Worm (Caenorhabditis elegans) whole organism, L4 larva: ENCODE data around the gene nasp-1.
"Not testable (repeated sequence)": the region's sequence is repeated elsewhere in the genome, so short reads cannot be mapped to it uniquely, and the experiment has no call there.

Experiments
- F37D6.2 ChIP-seq: sonication (generic microtip); optimal IDR thresholded peaks from 2 replicates; lab custom pipeline; 2016; ENCODE audit warnings: mild to moderate bottlenecking, missing genetic modification characterization, missing compliant biosample characterization
- F49E8.2 ChIP-seq: sonication (generic microtip); optimal IDR thresholded peaks from 2 replicates; lab custom pipeline; 2016; ENCODE audit warnings: missing compliant biosample characterization, mild to moderate bottlenecking, missing genetic modification characterization, borderline replicate concordance
- T20F7.1 ChIP-seq: fragments of 200-800 bp; sonication (Bioruptor generic); optimal IDR thresholded peaks from 2 replicates; lab custom pipeline; 2018; ENCODE audit warnings: mild to moderate bottlenecking, missing genetic modification characterization, missing compliant biosample characterization
- Y48G9A.11 ChIP-seq: fragments of 200-800 bp; sonication (Bioruptor generic); IDR thresholded peaks from 2 replicates; pipeline ENCODE4 v1.3.6; 2022; ENCODE audit warnings: missing genetic modification reagents, missing genetic modification characterization, missing compliant biosample characterization
- ZK546.5 ChIP-seq, 2 experiments: sonication (generic microtip); optimal IDR thresholded peaks; 2 replicates each; lab custom pipeline; 2017; ENCODE audit warnings: missing biosample characterization in 2 of 2, missing genetic modification characterization in 2 of 2
- aha-1 ChIP-seq: fragments of 150-350 bp; peaks from one replicate; lab custom pipeline; 2014; ENCODE audit warnings: missing biosample characterization, missing genetic modification characterization
- aly-2 ChIP-seq: sonication (generic microtip); optimal IDR thresholded peaks from 2 replicates; lab custom pipeline; 2018; ENCODE audit warnings: missing biosample characterization, missing genetic modification characterization
- ama-1 ChIP-seq: fragments of 150-350 bp; optimal IDR thresholded peaks from 2 replicates; lab custom pipeline; 2014; ENCODE audit warnings: inconsistent platforms, mixed read lengths
- arid-1 ChIP-seq: fragments of 200-800 bp; sonication (Bioruptor generic); conservative IDR thresholded peaks from 2 replicates; pipeline ENCODE4 v1.3.6; 2022; ENCODE audit warnings: missing genetic modification reagents, missing genetic modification characterization, missing compliant biosample characterization
- ceh-28 ChIP-seq: fragments of 150-350 bp; optimal IDR thresholded peaks from 2 replicates; lab custom pipeline; 2014; ENCODE audit warnings: missing biosample characterization, missing genetic modification reagents, missing genetic modification characterization
- ceh-32 ChIP-seq: sonication (generic microtip); optimal IDR thresholded peaks from 2 replicates; lab custom pipeline; 2016; ENCODE audit warnings: mild to moderate bottlenecking, missing genetic modification characterization, missing compliant biosample characterization; ENCODE audit not compliant: poor library complexity
- ceh-44 ChIP-seq: fragments of 200-800 bp; sonication (Bioruptor generic); IDR thresholded peaks from 2 replicates; pipeline ENCODE4 v1.3.6; 2022; ENCODE audit warnings: missing genetic modification reagents, missing genetic modification characterization, missing compliant biosample characterization
- ctbp-1 ChIP-seq: fragments of 200-800 bp; sonication (Bioruptor generic); IDR thresholded peaks from 2 replicates; pipeline ENCODE4 v1.3.6; 2022; ENCODE audit warnings: missing genetic modification reagents, missing genetic modification characterization, missing compliant biosample characterization
- daf-16 ChIP-seq, 3 experiments: sonication (generic microtip); optimal IDR thresholded peaks; 2 replicates each; lab custom pipeline; 2016 to 2017; ENCODE audit warnings: missing genetic modification characterization in 3 of 3, missing genetic modification reagents in 3 of 3, mild to moderate bottlenecking in 2 of 3, missing compliant biosample characterization in 2 of 3, missing biosample characterization in 1 of 3, moderate library complexity in 1 of 3
- daf-19 ChIP-seq: fragments of 200-800 bp; sonication (Bioruptor generic); conservative IDR thresholded peaks from 2 replicates; pipeline ENCODE4 v1.3.6; 2022; ENCODE audit warnings: missing genetic modification characterization, missing compliant biosample characterization
- duxl-1 ChIP-seq: sonication (generic microtip); optimal IDR thresholded peaks from 2 replicates; lab custom pipeline; 2016; ENCODE audit warnings: mild to moderate bottlenecking, missing genetic modification characterization, moderate library complexity, missing compliant biosample characterization; ENCODE audit not compliant: poor library complexity
- egl-27 ChIP-seq: sonication (generic microtip); optimal IDR thresholded peaks from 3 replicates; lab custom pipeline; 2017; ENCODE audit warnings: missing biosample characterization, missing genetic modification reagents, missing genetic modification characterization
- lim-7 ChIP-seq: fragments of 200-800 bp; sonication (Bioruptor generic); IDR thresholded peaks from 2 replicates; pipeline ENCODE4 v1.3.6; 2022; ENCODE audit warnings: missing genetic modification characterization, missing compliant biosample characterization
- lin-1 ChIP-seq: fragments of 200-800 bp; sonication (Bioruptor generic); IDR thresholded peaks from 2 replicates; pipeline ENCODE4 v1.3.6; 2022; ENCODE audit warnings: missing genetic modification reagents, missing genetic modification characterization, missing compliant biosample characterization
- lin-15B ChIP-seq: fragments of 150-350 bp; sonication (generic microtip); optimal IDR thresholded peaks from 3 replicates; lab custom pipeline; 2014; ENCODE audit warnings: missing biosample characterization, missing genetic modification characterization
- lin-38 ChIP-seq: fragments of 200-800 bp; sonication (Bioruptor generic); IDR thresholded peaks from 2 replicates; pipeline ENCODE4 v1.3.6; 2022; ENCODE audit warnings: missing genetic modification reagents, missing genetic modification characterization, missing compliant biosample characterization
- lir-3 ChIP-seq: sonication (generic microtip); optimal IDR thresholded peaks from 2 replicates; lab custom pipeline; 2016; ENCODE audit warnings: mild to moderate bottlenecking, missing genetic modification characterization, missing compliant biosample characterization
- mes-2 ChIP-seq: sonication (generic microtip); optimal IDR thresholded peaks from 2 replicates; lab custom pipeline; 2016; ENCODE audit warnings: missing genotype, mild to moderate bottlenecking, missing genetic modification characterization, missing compliant biosample characterization; ENCODE audit not compliant: poor library complexity, severe bottlenecking
- mxl-2 ChIP-seq: fragments of 200-800 bp; sonication (Bioruptor generic); conservative IDR thresholded peaks from 2 replicates; pipeline ENCODE4 v1.3.6; 2022; ENCODE audit warnings: missing genetic modification reagents, missing genetic modification characterization, missing compliant biosample characterization
- mxl-3 ChIP-seq: fragments of 200-800 bp; sonication (Bioruptor generic); optimal IDR thresholded peaks from 2 replicates; lab custom pipeline; 2018; ENCODE audit warnings: mild to moderate bottlenecking, missing genetic modification characterization, missing compliant biosample characterization
- nhr-28 ChIP-seq: fragments of 150-350 bp; optimal IDR thresholded peaks from 2 replicates; lab custom pipeline; 2014; ENCODE audit warnings: missing biosample characterization, missing genetic modification characterization
- nhr-48 ChIP-seq: sonication (generic microtip); optimal IDR thresholded peaks from 2 replicates; lab custom pipeline; 2016; ENCODE audit warnings: mild to moderate bottlenecking, missing genetic modification characterization, missing compliant biosample characterization
- nhr-76 ChIP-seq: fragments of 150-350 bp; optimal IDR thresholded peaks from 2 replicates; lab custom pipeline; 2014; ENCODE audit warnings: missing biosample characterization, missing genetic modification characterization
- nhr-77 ChIP-seq: fragments of 150-350 bp; optimal IDR thresholded peaks from 2 replicates; lab custom pipeline; 2014; ENCODE audit warnings: missing biosample characterization, missing genetic modification characterization
- pha-4 ChIP-seq, 2 experiments: fragments of 150-350 bp in 1 of 2; fragments of 200-800 bp in 1 of 2; sonication (Bioruptor generic) in 1 of 2; IDR thresholded peaks in 1 of 2; optimal IDR thresholded peaks in 1 of 2; 2 replicates each; pipeline versions ENCODE4 v1.3.6 to Lab custom; 2014 to 2022; ENCODE audit warnings: missing genetic modification characterization in 2 of 2, missing genetic modification reagents in 2 of 2, missing biosample characterization in 1 of 2, missing compliant biosample characterization in 1 of 2
- php-3 ChIP-seq: fragments of 200-800 bp; sonication (Bioruptor generic); IDR thresholded peaks from 2 replicates; pipeline ENCODE4 v1.3.6; 2022; ENCODE audit warnings: missing genetic modification reagents, missing genetic modification characterization, missing compliant biosample characterization
- rbr-2 ChIP-seq: sonication (generic microtip); optimal IDR thresholded peaks from 2 replicates; lab custom pipeline; 2016; ENCODE audit warnings: missing genotype, missing genetic modification characterization, missing compliant biosample characterization
- saeg-2 ChIP-seq: fragments of 200-800 bp; sonication (Bioruptor generic); IDR thresholded peaks from 2 replicates; pipeline ENCODE4 v1.3.6; 2022; ENCODE audit warnings: missing genetic modification reagents, missing genetic modification characterization, missing compliant biosample characterization
- sdz-12 ChIP-seq: fragments of 200-800 bp; sonication (Bioruptor generic); optimal IDR thresholded peaks from 2 replicates; lab custom pipeline; 2018; ENCODE audit warnings: mild to moderate bottlenecking, missing genetic modification characterization, missing compliant biosample characterization
- skn-1 ChIP-seq: fragments of 150-350 bp; optimal IDR thresholded peaks from 2 replicates; lab custom pipeline; 2014; ENCODE audit warnings: missing biosample characterization, missing genetic modification characterization
- snpc-1.2 ChIP-seq: fragments of 200-800 bp; sonication (Bioruptor generic); IDR thresholded peaks from 2 replicates; pipeline ENCODE4 v1.3.6; 2022; ENCODE audit warnings: missing genetic modification reagents, missing genetic modification characterization, missing compliant biosample characterization
- spr-1 ChIP-seq: sonication (generic microtip); optimal IDR thresholded peaks from 2 replicates; lab custom pipeline; 2016; ENCODE audit warnings: mild to moderate bottlenecking, missing genetic modification characterization, missing compliant biosample characterization
- unc-39 ChIP-seq: sonication (generic microtip); optimal IDR thresholded peaks from 2 replicates; lab custom pipeline; 2017; ENCODE audit warnings: missing biosample characterization, missing genetic modification characterization
- unc-62 ChIP-seq, 3 experiments: fragments of 150-350 bp in 1 of 3; sonication (generic microtip); optimal IDR thresholded peaks in 2 of 3; peaks in 1 of 3; 1 replicate in 1 of 3; 2 replicates in 2 of 3; lab custom pipeline; 2014 to 2017; ENCODE audit warnings: missing biosample characterization in 3 of 3, missing genetic modification characterization in 3 of 3, missing genetic modification reagents in 3 of 3, missing genotype in 1 of 3
- zip-2 ChIP-seq: fragments of 150-350 bp; optimal IDR thresholded peaks from 2 replicates; lab custom pipeline; 2014; ENCODE audit warnings: missing biosample characterization, missing genetic modification characterization

nasp-1 gene

DNA sequence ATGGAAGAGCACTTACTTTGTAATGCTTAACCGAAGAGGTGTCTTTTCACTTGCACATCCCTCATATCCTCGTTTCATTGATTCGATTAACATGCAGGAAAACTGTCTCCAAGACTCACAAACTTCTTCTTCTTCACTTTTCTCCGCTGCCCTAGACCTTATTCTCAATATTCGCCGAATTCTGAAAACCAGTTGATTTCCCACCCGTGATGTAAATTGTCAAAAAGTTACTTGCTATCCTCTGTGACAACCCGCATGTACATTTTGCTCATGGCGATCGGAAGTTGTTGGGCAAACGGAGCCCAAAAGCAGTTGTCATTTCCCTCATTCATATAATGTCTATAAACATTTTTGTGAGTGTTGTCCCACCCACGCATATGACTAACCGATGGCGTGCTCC is 4.0 kb downstream of the nasp-1 start:
- TF ChIP-seq egl-27 = no peak
- peak in 1 of 2 experiments; percentile 97 for TF ChIP-seq unc-62 (GFP tag; optimal IDR thresholded peaks at IDR 0.05 in 1 of 2; lab: Kevin White, UChicago)
- TF ChIP-seq unc-62 (tag; optimal IDR thresholded peaks at IDR 0.05; lab: Kevin White, UChicago) = no peak

DNA sequence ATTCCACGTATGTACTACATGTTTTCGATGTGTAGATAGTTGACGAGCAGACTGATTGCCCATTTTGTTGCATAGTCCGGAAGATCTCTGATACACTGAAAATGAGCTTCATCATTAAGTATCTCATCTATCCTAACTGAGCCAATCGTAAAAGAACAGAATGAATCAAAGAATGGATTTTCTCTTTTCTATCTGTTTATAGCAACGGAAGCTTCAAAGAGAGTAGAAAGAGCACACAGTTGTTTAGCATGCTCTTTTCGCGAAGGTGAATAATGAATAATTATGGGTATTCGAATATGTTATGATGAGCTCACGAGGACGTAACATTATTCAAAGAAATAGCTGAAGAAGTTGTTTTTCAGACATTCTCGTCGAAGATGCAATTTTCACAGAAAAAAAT is 4.7 kb downstream of the nasp-1 start, which contains the start of gene glb-4:
Gene glb-4 (minus strand): TSS at position 101 of the 400 bp plus-strand sequence.
- no peak for TF ChIP-seq duxl-1 (tag; lab: Kevin White, UChicago)
- no peak for TF ChIP-seq nhr-28 (tag; lab: Kevin White, UChicago)
- TF ChIP-seq egl-27 = no peak
- TF ChIP-seq mes-2 (tag; lab: Kevin White, UChicago) = no peak
- no peak for TF ChIP-seq ceh-28 (tag; lab: Kevin White, UChicago)
- TF ChIP-seq daf-16 (GFP tag; optimal IDR thresholded peaks at IDR 0.05; lab: Kevin White, UChicago) = no peak
- TF ChIP-seq daf-16 (tag; optimal IDR thresholded peaks at IDR 0.05; lab: Kevin White, UChicago) = no peak

DNA sequence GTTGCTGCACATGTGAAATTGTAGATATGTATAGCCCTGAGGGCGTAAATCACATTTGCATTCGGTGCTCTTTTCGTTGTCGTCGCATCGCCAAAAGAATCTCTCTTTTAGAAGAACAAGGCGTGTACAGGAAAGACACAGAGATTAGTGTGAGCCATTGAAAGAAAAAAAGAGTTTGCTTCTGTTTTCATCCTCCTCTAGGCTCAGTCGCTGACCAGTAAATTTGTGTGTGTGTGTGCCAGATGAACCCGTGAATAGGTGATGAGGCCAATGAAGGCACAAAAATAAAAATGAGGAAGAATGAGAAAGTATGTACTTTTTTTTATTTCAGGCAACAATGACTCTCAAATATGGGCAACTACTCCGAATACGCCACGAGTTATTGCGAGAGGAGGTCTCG is 6.0 kb downstream of the nasp-1 start, which contains the start of gene mat-2:
Gene mat-2 (plus strand): TSS at position 301 of the 400 bp plus-strand sequence.
- no peak for TF ChIP-seq T20F7.1 (GFP tag; lab: Kevin White, UChicago)
- no peak for TF ChIP-seq mxl-2
- TF ChIP-seq skn-1 (tag; lab: Kevin White, UChicago) = no peak
- TF ChIP-seq aha-1 (tag; lab: Kevin White, UChicago) = peak; percentile 5
- TF ChIP-seq spr-1 = no peak

DNA sequence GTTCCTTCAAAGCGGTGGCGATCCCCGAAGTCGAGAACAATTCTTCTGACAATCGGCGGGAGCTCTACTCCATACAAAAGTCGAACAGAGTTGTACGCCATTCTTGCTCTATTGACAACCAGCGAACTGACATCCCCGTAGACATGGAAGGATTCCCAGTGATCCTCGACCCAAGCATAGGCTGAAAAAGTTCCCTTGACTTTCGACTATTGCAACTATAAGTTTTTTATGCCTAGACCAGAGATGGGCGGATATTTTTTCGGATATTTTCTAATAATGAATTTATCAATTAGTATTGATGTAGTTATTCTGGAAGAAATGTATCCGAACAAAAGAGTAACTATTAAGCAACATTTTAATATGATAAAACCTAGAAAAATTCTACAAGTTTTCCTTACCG is 15.4 kb downstream of the nasp-1 start, which contains the start of gene W10C6.2:
Gene W10C6.2 (minus strand): TSS at position 101 of the 400 bp plus-strand sequence.
- not testable (repeated sequence) for TF ChIP-seq daf-16 (GFP tag; optimal IDR thresholded peaks at IDR 0.05; lab: Kevin White, UChicago); daf-16 (tag; optimal IDR thresholded peaks at IDR 0.05; lab: Kevin White, UChicago); php-3; lir-3 (tag; lab: Kevin White, UChicago)
- TF ChIP-seq, all 104 proteins: peak for 0; not testable (repeated sequence) for 104

DNA sequence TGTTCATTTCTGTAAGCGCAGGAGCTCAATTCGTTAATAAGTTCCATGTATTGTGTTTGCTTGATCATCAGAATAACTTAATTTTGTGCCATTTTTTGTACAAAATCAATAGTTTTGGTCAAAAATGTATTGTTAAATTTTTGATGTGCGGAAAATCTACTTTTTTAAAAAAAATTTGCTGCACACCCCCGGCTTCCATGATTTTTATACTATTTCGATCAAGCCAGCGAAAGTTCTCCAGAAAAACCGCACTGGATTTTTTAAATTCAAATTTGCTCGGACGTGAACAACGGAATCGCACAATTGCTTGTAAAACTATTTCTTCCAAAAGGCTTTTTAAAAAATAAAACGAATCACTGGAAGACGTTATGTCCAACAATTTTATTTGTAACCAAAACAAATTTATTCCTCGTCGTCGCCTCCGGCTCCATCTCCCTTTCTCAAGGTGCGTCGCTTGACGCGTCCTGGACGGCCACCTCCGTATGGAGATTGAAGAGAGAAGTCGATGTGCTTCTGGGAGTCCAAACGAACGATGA is 18.7 kb downstream of the nasp-1 start:
- TF ChIP-seq lin-38 (GFP tag; lab: Robert Waterston, UW) (peak; percentile 59; the same call in 1 of the 2 replicates), rbr-2 (tag; lab: Kevin White, UChicago) (no peak), aha-1 (tag; lab: Kevin White, UChicago) (peak; percentile 13), aly-2 (tag; lab: Kevin White, UChicago) (peak; percentile 45), nhr-76 (tag; lab: Kevin White, UChicago) (no peak), lim-7 (GFP tag; lab: Robert Waterston, UW) (0 out of 2 replicates have a peak, but pooled peaks have one; percentile 27), lir-3 (tag; lab: Kevin White, UChicago) (no peak), nhr-48 (no peak), nhr-77 (no peak), ama-1 (no peak), mxl-3 (GFP tag; lab: Kevin White, UChicago) (no peak), arid-1 (GFP tag; lab: Robert Waterston, UW) (peak; percentile 17; the same call in 1 of the 2 replicates), ZK546.5 (tag; optimal IDR thresholded peaks at IDR 0.05; lab: Kevin White, UChicago) (no peak), Y48G9A.11 (GFP tag; lab: Robert Waterston, UW) (0 out of 2 replicates have a peak, but pooled peaks have one; percentile 34), ceh-44 (GFP tag; lab: Robert Waterston, UW) (no peak), ctbp-1 (GFP tag; lab: Robert Waterston, UW) (no peak), daf-19 (GFP tag; lab: Robert Waterston, UW) (no peak), sdz-12 (GFP tag; lab: Kevin White, UChicago) (no peak), saeg-2 (GFP tag; lab: Robert Waterston, UW) (no peak), F49E8.2 (tag; lab: Kevin White, UChicago) (peak; percentile 62), lin-1 (GFP tag; lab: Robert Waterston, UW) (peak; percentile 9; the same call in 1 of the 2 replicates), F37D6.2 (tag; lab: Kevin White, UChicago) (no peak), ceh-32 (tag; lab: Kevin White, UChicago) (no peak), snpc-1.2 (GFP tag; lab: Robert Waterston, UW) (peak; percentile 39; the same call in 1 of the 2 replicates), unc-39 (no peak), zip-2 (tag; lab: Kevin White, UChicago) (no peak), pha-4 (GFP tag; IDR thresholded peaks at IDR 0.05; lab: Robert Waterston, UW) (0 out of 2 replicates have a peak, but pooled peaks have one; percentile 20), pha-4 (tag; optimal IDR thresholded peaks at IDR 0.05; lab: Kevin White, UChicago) (no peak), lin-15B (tag; lab: Kevin White, UChicago) (no peak), mxl-2 (no peak), skn-1 (tag; lab: Kevin White, UChicago) (no peak)
